Fruit fly (Drosophila melanogaster) S2 (cell line): ENCODE measurements around the gene CG14324.

Source experiments
- CG8478 ChIP-seq: fragments of >200 bp; optimal IDR thresholded peaks from 2 replicates; lab custom pipeline; 2018
- CTCF ChIP-seq, 2 experiments: fragments of >200 bp; optimal IDR thresholded peaks; 2 replicates each; lab custom pipeline; 2018

DNA sequence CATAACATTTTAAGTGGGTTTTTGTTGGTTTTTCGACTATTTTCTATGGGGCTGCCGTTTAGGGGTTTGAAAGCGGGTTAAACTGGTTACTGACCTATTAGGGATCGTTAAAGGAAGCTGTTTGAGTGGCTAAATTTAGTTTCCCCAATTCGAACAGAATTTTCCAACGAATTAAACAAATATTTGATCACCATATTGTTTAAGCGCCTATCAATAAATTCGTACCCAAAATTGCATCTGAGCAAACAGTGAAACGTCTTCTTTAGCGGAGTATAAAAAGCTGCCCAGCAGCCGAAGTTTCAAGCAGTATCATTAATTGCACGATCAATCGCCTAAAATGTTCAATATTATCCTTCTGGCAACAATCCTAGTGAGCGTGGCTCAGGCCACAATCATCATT, 24.5 kb downstream of the CG14324 start, which contains the start of gene Sgs5bis:
- TF ChIP-seq CG8478 (lab: Kevin White, UChicago) = no peak
- no peak for TF ChIP-seq CTCF (optimal IDR thresholded peaks at IDR 0.05; lab: Kevin White, UChicago)
